Worm (Caenorhabditis elegans): ENCODE results near the gene K07H8.8.

K07H8.8 gene

DNA sequence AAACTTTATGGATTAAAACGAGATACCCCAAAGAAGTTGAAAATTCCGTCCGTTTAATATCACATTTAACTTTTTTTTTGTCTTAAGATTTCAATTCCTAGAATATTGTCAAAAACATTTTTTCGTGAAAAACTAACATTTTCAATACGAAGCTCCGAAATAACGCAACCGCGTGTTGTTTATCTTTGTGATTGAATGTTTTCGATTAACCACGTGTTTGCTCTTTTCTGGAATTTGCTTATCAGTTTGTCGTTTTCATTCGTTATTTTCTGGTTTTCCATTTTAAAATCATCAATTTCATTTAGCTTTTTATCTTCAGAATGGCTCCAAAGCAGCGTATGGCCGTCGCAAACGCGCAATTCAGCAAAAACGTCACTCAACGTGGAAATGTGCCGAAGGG lies 42.9 kb downstream of the K07H8.8 start, which contains the start of gene serp-1.2:
Gene serp-1.2, plus strand, starts transcription at position 318 of the 400 bp plus-strand sequence.
- TF ChIP-seq pha-4 (tag; optimal IDR thresholded peaks at IDR 0.05) (peak; percentile 77), aly-2 (tag; optimal IDR thresholded peaks at IDR 0.05) (no peak), pqm-1 (tag; optimal IDR thresholded peaks at IDR 0.05) (peak; percentile 78), elt-2 (tag; optimal IDR thresholded peaks at IDR 0.05) (peak; percentile 80), nfya-1 (tag; optimal IDR thresholded peaks at IDR 0.05; ENCODE audit: insufficient read depth) (peak; percentile 29), fkh-10 (GFP tag; optimal IDR thresholded peaks at IDR 0.05) (no peak)

DNA sequence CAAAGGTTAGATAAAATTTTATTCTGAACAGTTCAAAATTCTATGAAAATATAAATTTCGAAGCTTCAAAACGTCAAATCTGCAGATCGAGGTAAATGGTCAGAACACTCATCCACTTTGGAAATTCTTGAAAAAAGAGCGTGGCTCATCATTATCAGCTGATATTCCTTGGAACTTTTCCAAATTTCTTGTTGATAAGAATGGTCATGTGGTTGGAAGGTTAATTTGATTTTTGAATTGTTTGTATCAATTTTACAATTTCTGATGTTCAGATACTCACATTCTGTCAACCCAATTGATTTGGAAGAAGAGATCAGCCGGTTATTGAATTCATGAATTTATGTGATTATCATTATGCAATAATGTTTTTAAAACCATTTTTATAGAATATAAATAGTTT lies 45.2 kb downstream of the K07H8.8 start:
- TF ChIP-seq nhr-23 (tag; optimal IDR thresholded peaks at IDR 0.05) (no peak), jun-1 (tag; optimal IDR thresholded peaks at IDR 0.05) (no peak), pha-4 (tag; optimal IDR thresholded peaks at IDR 0.05) (peak; percentile 25), pqm-1 (tag; optimal IDR thresholded peaks at IDR 0.05) (peak; percentile 57), ztf-11 (tag; optimal IDR thresholded peaks at IDR 0.05) (no peak), elt-2 (tag; optimal IDR thresholded peaks at IDR 0.05) (peak; percentile 52)

DNA sequence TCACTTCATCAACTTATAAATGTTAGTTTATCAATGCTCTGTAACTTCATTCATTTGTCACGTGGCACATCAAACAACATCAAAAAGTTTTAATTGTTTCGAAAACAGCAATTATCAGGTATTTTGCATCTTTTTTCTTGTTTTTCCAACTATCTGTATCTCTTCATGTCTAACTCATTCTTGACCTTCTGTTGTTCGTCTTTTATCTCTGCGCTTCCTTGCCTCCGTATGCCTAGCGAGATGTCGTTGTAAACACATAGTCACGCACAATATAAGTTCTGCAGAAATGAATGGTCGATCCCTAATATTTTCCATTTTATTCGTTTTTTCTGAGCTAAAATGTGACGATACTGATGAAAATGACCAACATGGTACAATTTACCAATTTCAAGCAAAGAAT lies 46.3 kb downstream of the K07H8.8 start, which contains the start of gene gpx-6:
Gene gpx-6, plus strand, starts transcription at position 257 of the 400 bp plus-strand sequence.
- no peak for TF ChIP-seq skn-1 (tag; optimal IDR thresholded peaks at IDR 0.05)
- no peak for TF ChIP-seq eor-1 (tag; optimal IDR thresholded peaks at IDR 0.05)
- TF ChIP-seq elt-3 (tag; optimal IDR thresholded peaks at IDR 0.05), result no peak
- TF ChIP-seq aly-2 (tag; optimal IDR thresholded peaks at IDR 0.05), result no peak
- no peak for TF ChIP-seq ceh-16 (tag; optimal IDR thresholded peaks at IDR 0.05)
- TF ChIP-seq lin-39 (tag; optimal IDR thresholded peaks at IDR 0.05), result no peak
- TF ChIP-seq ztf-11 (tag; optimal IDR thresholded peaks at IDR 0.05), result no peak
- TF ChIP-seq egl-5 (tag; optimal IDR thresholded peaks at IDR 0.05), result peak; percentile 22
- TF ChIP-seq hmg-11 (tag; optimal IDR thresholded peaks at IDR 0.05), result no peak
- no peak for TF ChIP-seq nhr-28 (tag; optimal IDR thresholded peaks at IDR 0.05)
- no peak for TF ChIP-seq unc-62 (GFP tag; optimal IDR thresholded peaks at IDR 0.05)
- peak; percentile 47 for TF ChIP-seq pha-4 (tag; optimal IDR thresholded peaks at IDR 0.05)
- no peak for TF ChIP-seq lsy-12 (tag; optimal IDR thresholded peaks at IDR 0.05)
- no peak for TF ChIP-seq fos-1 (tag; optimal IDR thresholded peaks at IDR 0.05)
- TF ChIP-seq ztf-4 (tag; optimal IDR thresholded peaks at IDR 0.05), result no peak
- TF ChIP-seq ceh-82 (tag; optimal IDR thresholded peaks at IDR 0.05), result no peak
- TF ChIP-seq lin-15B (tag; optimal IDR thresholded peaks at IDR 0.05), result no peak
- TF ChIP-seq elt-1 (tag; optimal IDR thresholded peaks at IDR 0.05), result no peak
- no peak for TF ChIP-seq pqm-1 (tag; optimal IDR thresholded peaks at IDR 0.05)
- no peak for TF ChIP-seq nhr-76 (tag; optimal IDR thresholded peaks at IDR 0.05)
- TF ChIP-seq ama-1 (optimal IDR thresholded peaks at IDR 0.05), result no peak
- no peak for TF ChIP-seq nhr-11 (tag; optimal IDR thresholded peaks at IDR 0.05)
- TF ChIP-seq nhr-25 (tag; optimal IDR thresholded peaks at IDR 0.05), result peak; percentile 36
- no peak for TF ChIP-seq egl-27 (tag; optimal IDR thresholded peaks at IDR 0.05)
- no peak for TF ChIP-seq nhr-23 (tag; optimal IDR thresholded peaks at IDR 0.05)

DNA sequence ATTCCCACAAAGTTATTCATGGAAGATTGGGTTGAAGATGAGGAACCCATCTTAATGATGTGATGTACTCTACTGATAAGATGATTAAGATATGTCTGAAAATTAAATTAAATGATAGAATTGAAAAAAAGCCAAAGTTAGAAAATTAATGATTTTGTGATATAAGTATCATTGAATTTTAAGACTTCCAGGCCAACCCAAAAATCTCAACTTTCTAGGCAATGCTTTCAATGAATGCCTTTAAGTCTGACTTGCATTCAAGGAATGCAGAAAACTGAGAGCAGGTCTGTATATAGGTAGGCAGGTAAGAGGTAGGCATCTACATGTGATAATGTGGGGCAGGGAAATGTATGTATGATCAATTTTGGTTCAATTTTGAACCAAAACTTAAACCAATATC lies 48.2 kb downstream of the K07H8.8 start, which contains the start of gene ocr-2:
Gene ocr-2, minus strand, starts transcription at position 101 of the 400 bp plus-strand sequence.
- TF ChIP-seq ama-1 (optimal IDR thresholded peaks at IDR 0.05), result no peak
- no peak for TF ChIP-seq fkh-10 (GFP tag; optimal IDR thresholded peaks at IDR 0.05)
- no peak for TF ChIP-seq eor-1 (tag; optimal IDR thresholded peaks at IDR 0.05)
- TF ChIP-seq lin-15B (tag; optimal IDR thresholded peaks at IDR 0.05), result no peak
- TF ChIP-seq sea-2 (GFP tag; optimal IDR thresholded peaks at IDR 0.05), result no peak
- no peak for TF ChIP-seq zag-1 (tag; optimal IDR thresholded peaks at IDR 0.05)
- no peak for TF ChIP-seq unc-39 (tag; optimal IDR thresholded peaks at IDR 0.05)
- no peak for TF ChIP-seq nhr-11 (tag; optimal IDR thresholded peaks at IDR 0.05)
- TF ChIP-seq hmg-11 (tag; optimal IDR thresholded peaks at IDR 0.05), result no peak
- no peak for TF ChIP-seq nhr-23 (tag; optimal IDR thresholded peaks at IDR 0.05)
- no peak for TF ChIP-seq elt-1 (tag; optimal IDR thresholded peaks at IDR 0.05)
- TF ChIP-seq nhr-67 (tag; optimal IDR thresholded peaks at IDR 0.05), result no peak
- TF ChIP-seq nhr-237 (tag; optimal IDR thresholded peaks at IDR 0.05), result no peak
- TF ChIP-seq egl-27 (tag; optimal IDR thresholded peaks at IDR 0.05), result no peak
- TF ChIP-seq ztf-11 (tag; optimal IDR thresholded peaks at IDR 0.05), result no peak
- TF ChIP-seq jun-1 (tag; optimal IDR thresholded peaks at IDR 0.05), result no peak
- no peak for TF ChIP-seq ztf-4 (tag; optimal IDR thresholded peaks at IDR 0.05)
- no peak for TF ChIP-seq lsy-12 (tag; optimal IDR thresholded peaks at IDR 0.05)

Data from whole organism, L3 larva.